Worm (Caenorhabditis elegans) whole organism, L3 larva: ENCODE data around the gene K01A2.6.

Source experiments
- R02D3.7 ChIP-seq: fragments of 150-350 bp; optimal IDR thresholded peaks from 2 replicates; lab custom pipeline; 2014; ENCODE audit warnings: missing biosample characterization, missing genetic modification characterization
- aly-2 ChIP-seq: fragments of 150-350 bp; optimal IDR thresholded peaks from 2 replicates; lab custom pipeline; 2014; ENCODE audit warnings: missing biosample characterization, missing genetic modification characterization
- ama-1 ChIP-seq: fragments of 150-350 bp; optimal IDR thresholded peaks from 2 replicates; lab custom pipeline; 2018
- ceh-28 ChIP-seq: fragments of 150-350 bp; optimal IDR thresholded peaks from 2 replicates; lab custom pipeline; 2014; ENCODE audit warnings: missing biosample characterization, missing genetic modification reagents, missing genetic modification characterization
- ceh-82 ChIP-seq: fragments of 150-350 bp; optimal IDR thresholded peaks from 2 replicates; lab custom pipeline; 2014; ENCODE audit warnings: missing biosample characterization, missing genetic modification characterization
- daf-12 ChIP-seq: fragments of 150-350 bp; optimal IDR thresholded peaks from 2 replicates; lab custom pipeline; 2014; ENCODE audit warnings: missing biosample characterization, missing genetic modification reagents, missing genetic modification characterization
- egl-27 ChIP-seq: sonication (generic microtip); optimal IDR thresholded peaks from 4 replicates; lab custom pipeline; 2017; ENCODE audit warnings: missing biosample characterization, missing genetic modification reagents, missing genetic modification characterization
- egl-5 ChIP-seq: fragments of 150-350 bp; optimal IDR thresholded peaks from 2 replicates; lab custom pipeline; 2017; ENCODE audit warnings: missing biosample characterization, missing genetic modification reagents, missing genetic modification characterization, inconsistent platforms
- elt-3 ChIP-seq, 3 experiments: fragments of 150-350 bp in 1 of 3; sonication (generic microtip) in 2 of 3; optimal IDR thresholded peaks; 2 replicates in 2 of 3; 4 replicates in 1 of 3; lab custom pipeline; 2014 to 2017; ENCODE audit warnings: missing biosample characterization in 3 of 3, missing genetic modification characterization in 3 of 3
- eor-1 ChIP-seq, 2 experiments: fragments of 150-350 bp; optimal IDR thresholded peaks; 2 replicates each; lab custom pipeline; 2014 to 2018; ENCODE audit warnings: missing biosample characterization in 2 of 2, missing genetic modification characterization in 2 of 2
- fkh-2 ChIP-seq: fragments of 150-350 bp; optimal IDR thresholded peaks from 2 replicates; lab custom pipeline; 2014; ENCODE audit warnings: missing biosample characterization, missing genetic modification reagents, missing genetic modification characterization
- lin-39 ChIP-seq: fragments of 150-350 bp; optimal IDR thresholded peaks from 2 replicates; lab custom pipeline; 2018; ENCODE audit warnings: missing biosample characterization, missing genetic modification reagents, missing genetic modification characterization
- lsy-12 ChIP-seq: sonication (generic microtip); optimal IDR thresholded peaks from 2 replicates; lab custom pipeline; 2016; ENCODE audit warnings: mild to moderate bottlenecking, missing genetic modification characterization, missing compliant biosample characterization
- mml-1 ChIP-seq: fragments of 150-350 bp; sonication (generic microtip); optimal IDR thresholded peaks from 3 replicates; lab custom pipeline; 2014; ENCODE audit warnings: missing biosample characterization, missing genetic modification characterization
- nhr-11 ChIP-seq: fragments of 150-350 bp; optimal IDR thresholded peaks from 2 replicates; lab custom pipeline; 2014; ENCODE audit warnings: missing biosample characterization, missing genetic modification characterization
- nhr-12 ChIP-seq: fragments of 150-350 bp; optimal IDR thresholded peaks from 2 replicates; lab custom pipeline; 2014; ENCODE audit warnings: missing biosample characterization, missing genetic modification characterization
- nhr-23 ChIP-seq: fragments of 150-350 bp; optimal IDR thresholded peaks from 2 replicates; lab custom pipeline; 2014; ENCODE audit warnings: missing biosample characterization, missing genetic modification reagents, missing genetic modification characterization
- nhr-25 ChIP-seq: sonication (generic microtip); optimal IDR thresholded peaks from 2 replicates; lab custom pipeline; 2017; ENCODE audit warnings: missing biosample characterization, missing genetic modification characterization
- nhr-28 ChIP-seq: fragments of 150-350 bp; optimal IDR thresholded peaks from 2 replicates; lab custom pipeline; 2014; ENCODE audit warnings: missing biosample characterization, missing genetic modification characterization
- nhr-67 ChIP-seq: fragments of 150-350 bp; optimal IDR thresholded peaks from 2 replicates; lab custom pipeline; 2014; ENCODE audit warnings: missing biosample characterization, missing genetic modification characterization
- nhr-76 ChIP-seq: fragments of 150-350 bp; sonication (generic microtip); optimal IDR thresholded peaks from 5 replicates; lab custom pipeline; 2014; ENCODE audit warnings: missing biosample characterization, missing genetic modification characterization
- nhr-77 ChIP-seq: fragments of 150-350 bp; optimal IDR thresholded peaks from 2 replicates; lab custom pipeline; 2014; ENCODE audit warnings: missing biosample characterization, missing genetic modification characterization
- pha-4 ChIP-seq: fragments of 150-350 bp; optimal IDR thresholded peaks from 2 replicates; lab custom pipeline; 2014; ENCODE audit warnings: missing biosample characterization, missing genetic modification reagents, missing genetic modification characterization
- pqm-1 ChIP-seq: fragments of 150-350 bp; optimal IDR thresholded peaks from 2 replicates; lab custom pipeline; 2017; ENCODE audit warnings: missing biosample characterization, missing genetic modification characterization, inconsistent platforms
- sea-2 ChIP-seq: fragments of 150-350 bp; sonication (generic microtip); optimal IDR thresholded peaks from 4 replicates; lab custom pipeline; 2014; ENCODE audit warnings: missing biosample characterization, missing genetic modification reagents, missing genetic modification characterization
- skn-1 ChIP-seq: fragments of 150-350 bp; optimal IDR thresholded peaks from 2 replicates; lab custom pipeline; 2014; ENCODE audit warnings: missing biosample characterization, missing genetic modification characterization
- snpc-4 ChIP-seq: fragments of 150-350 bp; optimal IDR thresholded peaks from 2 replicates; lab custom pipeline; 2014; ENCODE audit warnings: missing biosample characterization, missing genetic modification characterization
- tbx-2 ChIP-seq: sonication (generic microtip); optimal IDR thresholded peaks from 2 replicates; lab custom pipeline; 2016; ENCODE audit warnings: mild to moderate bottlenecking, missing genetic modification characterization, missing compliant biosample characterization
- unc-62 ChIP-seq: fragments of 150-350 bp; sonication (generic microtip); optimal IDR thresholded peaks from 4 replicates; lab custom pipeline; 2014; ENCODE audit warnings: missing biosample characterization, missing genetic modification reagents, missing genetic modification characterization
- zag-1 ChIP-seq: fragments of 150-350 bp; optimal IDR thresholded peaks from 2 replicates; lab custom pipeline; 2014; ENCODE audit warnings: missing biosample characterization, missing genetic modification characterization
- ztf-11 ChIP-seq: fragments of 150-350 bp; optimal IDR thresholded peaks from 2 replicates; lab custom pipeline; 2014; ENCODE audit warnings: missing biosample characterization, missing genetic modification characterization
- ztf-4 ChIP-seq: fragments of 150-350 bp; optimal IDR thresholded peaks from 2 replicates; lab custom pipeline; 2014; ENCODE audit warnings: missing biosample characterization, missing genetic modification characterization

The K01A2.6 gene

DNA sequence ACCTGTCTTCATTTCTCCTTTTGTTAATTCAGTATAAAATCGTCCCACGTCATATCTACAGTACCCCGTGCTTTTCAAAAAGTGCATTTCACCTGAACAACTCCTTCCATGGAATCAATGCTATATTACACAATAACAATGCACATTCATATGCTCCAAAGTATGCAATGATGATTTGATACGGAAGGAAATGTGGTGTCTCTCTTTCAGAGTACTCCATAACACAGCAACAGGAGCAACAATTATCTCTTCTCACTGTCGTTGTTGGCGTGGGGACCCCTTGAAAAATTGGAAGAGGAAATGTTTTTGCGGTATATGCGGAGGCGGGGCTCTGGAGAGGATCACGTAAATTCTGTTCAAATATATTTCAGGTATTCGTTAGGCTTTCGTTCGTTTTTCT, 42.3 kb upstream of the K01A2.6 start, which contains the start of gene cat-2:
cat-2 (plus strand) TSS at position 301 of the 400 bp plus-strand sequence.
- TF ChIP-seq lin-39 (peak; percentile 29), nhr-23 (tag; lab: Kevin White, UChicago) (no peak)

DNA sequence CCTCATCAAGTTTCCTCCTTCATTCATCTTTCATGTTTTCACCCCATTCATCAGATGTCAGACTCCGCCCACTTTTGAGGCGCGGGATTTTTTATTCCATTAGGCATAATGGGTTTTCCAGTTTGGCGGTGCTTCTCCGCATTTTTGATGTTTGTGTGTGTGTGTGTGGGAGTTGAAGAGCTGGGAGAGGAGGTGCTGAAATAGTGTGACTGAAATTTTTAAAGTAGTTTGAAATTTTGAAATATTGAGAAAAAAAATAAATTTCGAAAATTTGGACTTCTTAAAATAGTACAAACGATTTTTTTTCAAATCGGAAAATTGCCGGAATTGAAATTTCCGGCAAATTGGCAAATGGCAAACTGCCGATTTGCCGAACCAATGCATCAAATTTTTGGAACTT, 36.2 kb upstream of the K01A2.6 start, which contains the start of gene scc-2:
scc-2 (minus strand) TSS at position 101 of the 400 bp plus-strand sequence.
- TF ChIP-seq R02D3.7 (tag; lab: Kevin White, UChicago): no peak
- no peak for TF ChIP-seq snpc-4 (tag; lab: Kevin White, UChicago)
- TF ChIP-seq tbx-2 (tag; lab: Kevin White, UChicago): no peak
- no peak for TF ChIP-seq ceh-82
- TF ChIP-seq nhr-67 (tag; lab: Kevin White, UChicago): no peak
- TF ChIP-seq ceh-28 (tag; lab: Kevin White, UChicago): no peak
- no peak for TF ChIP-seq egl-5 (tag; lab: Kevin White, UChicago)
- TF ChIP-seq skn-1 (tag; lab: Kevin White, UChicago): no peak

DNA sequence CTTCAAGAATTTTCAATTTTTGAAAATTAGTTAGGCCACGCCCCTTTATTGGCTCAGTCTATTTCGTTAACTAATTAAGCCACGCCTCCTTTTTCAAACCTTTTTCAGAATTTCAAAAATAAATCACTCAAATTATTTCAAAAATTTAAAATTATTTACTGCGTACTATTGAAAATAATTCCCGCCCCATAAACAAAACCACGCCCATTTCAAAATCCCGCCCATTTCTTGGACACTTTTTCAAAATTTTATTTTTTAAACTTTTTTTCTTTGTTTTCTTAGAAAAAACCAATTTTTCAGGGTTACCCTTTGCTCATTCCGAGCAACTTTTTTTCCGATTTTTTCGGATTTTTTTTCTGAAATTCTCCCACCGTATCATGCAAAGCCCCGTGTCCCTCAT, 35.7 kb upstream of the K01A2.6 start, which contains the start of gene B0432.14:
B0432.14 (plus strand) TSS at position 301 of the 400 bp plus-strand sequence.
- TF ChIP-seq nhr-28 (tag; lab: Kevin White, UChicago) (no peak), aly-2 (tag; lab: Kevin White, UChicago) (no peak), sea-2 (GFP tag; lab: Kevin White, UChicago) (no peak), nhr-12 (tag; lab: Kevin White, UChicago) (no peak), unc-62 (GFP tag; lab: Kevin White, UChicago) (no peak), lin-39 (no peak), ztf-11 (tag; lab: Kevin White, UChicago) (no peak), nhr-11 (no peak), ceh-82 (no peak), nhr-77 (tag; lab: Kevin White, UChicago) (no peak), pha-4 (tag; lab: Kevin White, UChicago) (no peak), elt-3 (tag; optimal IDR thresholded peaks at IDR 0.05; lab: Kevin White, UChicago) (no peak), zag-1 (tag; lab: Kevin White, UChicago) (no peak), ama-1 (lab: Kevin White, UChicago) (no peak), fkh-2 (tag; lab: Kevin White, UChicago) (no peak), nhr-25 (tag; lab: Kevin White, UChicago) (no peak), nhr-23 (tag; lab: Kevin White, UChicago) (no peak)

- no peak for TF ChIP-seq nhr-76 (tag; lab: Kevin White, UChicago)
- no peak for TF ChIP-seq mml-1 (tag; lab: Kevin White, UChicago)
- TF ChIP-seq egl-27 (tag; lab: Kevin White, UChicago): no peak
- no peak for TF ChIP-seq nhr-23 (tag; lab: Kevin White, UChicago)
- no peak for TF ChIP-seq ztf-4
- TF ChIP-seq lsy-12 (tag; lab: Kevin White, UChicago): no peak
- no peak for TF ChIP-seq pqm-1 (tag; lab: Kevin White, UChicago)
- no peak for TF ChIP-seq fkh-2 (tag; lab: Kevin White, UChicago)
- no peak for TF ChIP-seq ceh-82
These were observed 25.9 kb upstream of the K01A2.6 start, which contains the start of gene B0432.7 for ce11 chrII:273872-274271. Gene B0432.7 (minus strand): TSS chrII:273972.

DNA sequence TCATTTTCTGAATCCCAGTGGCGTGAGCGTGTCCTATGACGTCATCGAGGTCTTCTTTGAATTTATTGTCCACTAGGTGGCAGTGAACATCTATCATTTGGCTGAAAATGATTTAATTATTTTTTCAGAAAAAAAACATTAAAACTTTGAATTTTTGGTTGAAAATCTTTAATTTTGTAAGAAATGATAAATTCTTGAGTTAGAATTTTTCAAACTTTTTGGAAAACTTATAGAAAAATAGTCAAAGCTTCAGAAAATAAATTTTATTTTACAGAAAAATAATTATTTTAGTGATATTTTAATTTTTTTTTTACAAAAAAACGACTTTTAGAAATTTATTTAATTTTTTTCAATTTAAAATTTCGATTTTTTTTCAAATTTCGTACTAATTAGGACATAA, 21.1 kb upstream of the K01A2.6 start, which contains the start of gene B0432.8:
B0432.8 (minus strand) TSS at position 101 of the 400 bp plus-strand sequence.
- TF ChIP-seq eor-1 (tag; optimal IDR thresholded peaks at IDR 0.05; lab: Kevin White, UChicago) (no peak), nhr-23 (tag; lab: Kevin White, UChicago) (no peak), nhr-67 (tag; lab: Kevin White, UChicago) (no peak), fkh-2 (tag; lab: Kevin White, UChicago) (no peak), tbx-2 (tag; lab: Kevin White, UChicago) (no peak), nhr-77 (tag; lab: Kevin White, UChicago) (no peak)

ce11 chrII:282483-282882, 17.3 kb upstream of the K01A2.6 start, which contains the start of gene trul-1:
Gene trul-1 (minus strand): TSS chrII:282583.
- no peak for TF ChIP-seq ama-1 (lab: Kevin White, UChicago)
- TF ChIP-seq tbx-2 (tag; lab: Kevin White, UChicago): no peak
- no peak for TF ChIP-seq daf-12 (tag; lab: Kevin White, UChicago)
